Fruit fly (Drosophila melanogaster) whole organism, adult: Measurements from ENCODE around the gene CG11656.

Experiments used
- CG11617 ChIP-seq: fragments of 200-800 bp; sonication (Bioruptor generic); optimal IDR thresholded peaks from 2 replicates; lab custom pipeline; 2017; ENCODE audit warnings: mild to moderate bottlenecking, missing biosample characterization, missing genetic modification reagents, missing genetic modification characterization
- CG14711 ChIP-seq: fragments of 200-800 bp; sonication (Bioruptor generic); optimal IDR thresholded peaks from 2 replicates; lab custom pipeline; 2018; ENCODE audit warnings: missing biosample characterization, mild to moderate bottlenecking, missing genetic modification characterization, moderate library complexity
- CG33017 ChIP-seq: fragments of 200-800 bp; sonication (Bioruptor generic); optimal IDR thresholded peaks from 2 replicates; lab custom pipeline; 2018; ENCODE audit warnings: missing biosample characterization, mild to moderate bottlenecking, missing genetic modification characterization, moderate library complexity
- CG5204 ChIP-seq: fragments of 200-800 bp; sonication (Bioruptor generic); optimal IDR thresholded peaks from 2 replicates; lab custom pipeline; 2016; ENCODE audit warnings: missing biosample characterization, missing genetic modification characterization
- CG7045 ChIP-seq: fragments of 200-800 bp; sonication (Bioruptor generic); optimal IDR thresholded peaks from 2 replicates; lab custom pipeline; 2017; ENCODE audit warnings: missing biosample characterization, mild to moderate bottlenecking, missing genetic modification characterization
- CG7101 ChIP-seq: fragments of 200-800 bp; sonication (Bioruptor generic); optimal IDR thresholded peaks from 2 replicates; lab custom pipeline; 2018; ENCODE audit warnings: missing biosample characterization, mild to moderate bottlenecking, missing genetic modification characterization, moderate library complexity
- Clk ChIP-seq: fragments of 200-800 bp; sonication (Bioruptor generic); optimal IDR thresholded peaks from 2 replicates; lab custom pipeline; 2017; ENCODE audit warnings: missing biosample characterization, missing genetic modification characterization
- Mnt ChIP-seq: fragments of 200-800 bp; sonication (Bioruptor generic); optimal IDR thresholded peaks from 2 replicates; lab custom pipeline; 2016; ENCODE audit warnings: missing biosample characterization, mild to moderate bottlenecking, missing genetic modification characterization
- bab1 ChIP-seq: fragments of 200-800 bp; sonication (Bioruptor generic); optimal IDR thresholded peaks from 3 replicates; lab custom pipeline; 2019; ENCODE audit warnings: missing biosample characterization, mild to moderate bottlenecking, missing genetic modification characterization, moderate library complexity
- cic ChIP-seq: fragments of 200-800 bp; sonication (Bioruptor generic); optimal IDR thresholded peaks from 2 replicates; lab custom pipeline; 2017; ENCODE audit warnings: missing biosample characterization, mild to moderate bottlenecking, missing genetic modification characterization, moderate library complexity
- kay ChIP-seq: fragments of 200-800 bp; sonication (Bioruptor generic); peaks from one replicate; lab custom pipeline; 2016; ENCODE audit warnings: missing biosample characterization, missing genetic modification characterization, borderline replicate concordance
- ovo ChIP-seq: fragments of 200-800 bp; sonication (Bioruptor generic); optimal IDR thresholded peaks from 2 replicates; lab custom pipeline; 2016; ENCODE audit warnings: missing biosample characterization, missing genetic modification characterization
- pad ChIP-seq: fragments of 200-800 bp; sonication (Bioruptor generic); optimal IDR thresholded peaks from 3 replicates; lab custom pipeline; 2017; ENCODE audit warnings: missing biosample characterization, missing genetic modification characterization, mild to moderate bottlenecking, moderate library complexity, missing genetic modification reagents
- tj ChIP-seq: fragments of 200-800 bp; sonication (Bioruptor generic); optimal IDR thresholded peaks from 3 replicates; lab custom pipeline; 2017; ENCODE audit warnings: missing biosample characterization, mild to moderate bottlenecking, missing genetic modification characterization, moderate library complexity

Gene CG11656

DNA sequence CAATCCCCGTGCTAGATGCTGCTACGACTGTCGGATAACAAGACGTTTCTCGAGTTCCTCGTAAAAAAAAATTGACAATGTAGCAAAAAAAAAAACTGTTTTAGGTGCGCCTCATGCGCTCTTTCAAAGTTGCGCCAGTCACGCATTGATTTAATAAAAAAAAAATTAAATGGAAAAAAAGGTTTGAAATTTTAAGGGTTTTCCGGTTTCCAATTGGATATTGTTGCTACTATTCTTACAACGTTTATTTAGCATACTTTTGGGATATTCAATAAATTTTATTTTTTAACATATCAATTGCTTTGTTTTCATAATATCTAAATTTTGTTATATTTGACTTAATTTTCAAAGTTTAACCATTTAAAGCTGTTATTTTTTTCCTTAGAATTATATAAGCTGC lies 46.9 kb downstream of the CG11656 start:
- TF ChIP-seq CG7101 (tag; lab: Kevin White, UChicago) (no peak), kay (GFP tag; lab: Kevin White, UChicago) (no peak), CG11617 (GFP tag; lab: Kevin White, UChicago) (no peak), Clk (GFP tag; lab: Kevin White, UChicago) (no peak), CG5204 (GFP tag; lab: Kevin White, UChicago) (no peak), pad (no peak), CG14711 (tag; lab: Kevin White, UChicago) (no peak), CG7045 (GFP tag; lab: Kevin White, UChicago) (no peak), tj (GFP tag; lab: Kevin White, UChicago) (no peak)

DNA sequence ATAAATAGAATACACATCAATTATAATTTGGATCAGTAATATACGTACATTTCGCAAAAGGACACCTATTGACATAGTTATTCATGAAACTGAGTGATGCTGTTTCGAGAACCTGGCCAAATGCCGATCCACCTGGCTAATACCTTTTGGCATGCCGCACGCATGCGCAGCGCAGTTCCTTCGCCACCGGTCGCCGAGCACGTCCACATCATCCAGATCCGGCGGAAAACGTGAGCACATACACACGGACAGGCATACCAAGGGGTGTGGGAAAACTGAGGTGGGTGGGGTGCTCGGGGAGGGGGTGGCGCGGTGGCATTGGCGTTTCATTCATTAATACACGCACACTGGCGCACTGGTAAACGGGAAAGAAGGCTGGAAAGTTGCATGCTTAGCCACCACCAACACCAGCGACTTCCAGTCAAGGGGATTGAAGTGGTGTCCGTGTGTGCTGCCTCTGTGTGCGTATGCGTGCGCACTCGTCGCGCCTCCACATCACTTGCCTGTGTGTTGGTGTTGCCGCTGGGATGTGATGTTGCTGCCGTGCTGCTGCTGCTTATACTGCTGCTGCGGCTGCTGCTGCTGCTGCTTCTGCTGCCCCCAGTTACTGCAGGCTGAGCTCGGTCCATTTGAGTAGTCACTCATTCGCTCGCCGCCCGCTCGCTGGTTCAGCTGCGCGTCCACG lies 47.6 kb downstream of the CG11656 start, which contains the start of gene sim:
Gene sim (plus strand): TSS at position 635 of the 685 bp plus-strand sequence.
- TF ChIP-seq Mnt (GFP tag; lab: Kevin White, UChicago) (no peak), CG5204 (GFP tag; lab: Kevin White, UChicago) (no peak), bab1 (GFP tag; lab: Kevin White, UChicago) (no peak), CG33017 (tag; lab: Kevin White, UChicago) (no peak), cic (GFP tag; lab: Kevin White, UChicago) (no peak), CG14711 (tag; lab: Kevin White, UChicago) (no peak), ovo (no peak), CG7045 (GFP tag; lab: Kevin White, UChicago) (no peak), kay (GFP tag; lab: Kevin White, UChicago) (no peak)
